Fruit fly (Drosophila melanogaster): ENCODE measurements around the gene Ets65A.
A peak's percentile ranks its signal among the peaks of the same experiment; 100 is the strongest.

Ets65A gene

DNA sequence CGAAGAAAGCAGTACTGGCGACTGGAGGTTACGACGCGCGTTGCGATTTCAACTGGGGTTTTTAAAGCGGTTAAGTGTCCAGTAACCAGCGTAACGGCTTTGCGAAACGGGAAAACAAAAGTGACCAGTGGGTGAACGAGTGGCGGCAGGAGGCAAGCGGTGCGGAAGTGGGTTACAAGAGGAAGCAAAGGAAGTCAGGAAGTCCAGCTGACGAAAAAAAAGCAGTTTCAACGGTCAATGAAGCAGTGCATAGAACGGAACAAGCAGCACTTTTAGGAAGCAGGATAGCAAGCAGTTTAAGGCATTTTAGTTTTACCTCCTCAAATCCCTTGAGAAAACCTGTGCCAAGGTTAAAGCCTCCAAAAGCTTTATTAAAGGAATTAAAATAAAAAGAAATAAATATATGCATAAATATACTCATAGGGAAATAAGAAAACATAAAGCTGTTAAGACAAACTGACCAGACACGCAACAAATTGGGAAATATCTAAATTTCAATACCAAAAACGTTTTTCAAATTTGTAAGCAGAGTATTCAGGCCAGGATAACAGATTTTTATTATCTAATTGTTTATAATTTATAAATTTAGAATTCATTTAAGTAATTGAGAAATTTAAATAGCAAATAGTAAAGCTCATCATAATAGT lies 38.2 kb upstream of the Ets65A start, which contains the start of gene CG6592 (continued):
- TF ChIP-seq nau (GFP tag; optimal IDR thresholded peaks at IDR 0.05) (no peak), lab (GFP tag; optimal IDR thresholded peaks at IDR 0.05) (no peak), Lim3 (GFP tag; IDR thresholded peaks at IDR 0.05) (no peak), cato (GFP tag; optimal IDR thresholded peaks at IDR 0.05; ENCODE audit: borderline replicate concordance) (no peak), Ets65A (GFP tag) (peak; percentile 98), Abd-B (GFP tag; optimal IDR thresholded peaks at IDR 0.05) (peak; percentile 24), ap (GFP tag; IDR thresholded peaks at IDR 0.05) (no peak), CG2875 (GFP tag; optimal IDR thresholded peaks at IDR 0.05) (peak; percentile 19), ranshi (GFP tag; IDR thresholded peaks at IDR 0.05) (no peak), hbn (GFP tag; IDR thresholded peaks at IDR 0.05; ENCODE audit: partially characterized antibody) (no peak), CG7786 (GFP tag; optimal IDR thresholded peaks at IDR 0.05) (no peak), eve (GFP tag; optimal IDR thresholded peaks at IDR 0.05) (no peak), zen (tag; optimal IDR thresholded peaks at IDR 0.05) (peak; percentile 80), az2 (GFP tag; optimal IDR thresholded peaks at IDR 0.05) (peak; percentile 17), Antp (GFP tag; optimal IDR thresholded peaks at IDR 0.05) (no peak), shn (GFP tag; optimal IDR thresholded peaks at IDR 0.05) (peak; percentile 32), rib (GFP tag; IDR thresholded peaks at IDR 0.05) (no peak), p53 (GFP tag; optimal IDR thresholded peaks at IDR 0.05) (no peak), Chrac-16 (GFP tag; optimal IDR thresholded peaks at IDR 0.05) (peak; percentile 37), CG9817 (tag; optimal IDR thresholded peaks at IDR 0.05) (peak; percentile 12), CG32532 (GFP tag; IDR thresholded peaks at IDR 0.05) (no peak), Blimp-1 (GFP tag; optimal IDR thresholded peaks at IDR 0.05) (no peak), so (GFP tag; IDR thresholded peaks at IDR 0.05) (0 out of 3 replicates have a peak, but pooled peaks have one; percentile 25), CG2678 (tag; optimal IDR thresholded peaks at IDR 0.05) (no peak), emc (GFP tag; optimal IDR thresholded peaks at IDR 0.05) (no peak), CG31441 (GFP tag; IDR thresholded peaks at IDR 0.05) (0 out of 2 replicates have a peak, but pooled peaks have one; percentile 40), wdn (GFP tag; IDR thresholded peaks at IDR 0.05) (no peak), zfh1 (GFP tag; IDR thresholded peaks at IDR 0.05) (peak; percentile 61; the same call in 1 of the 3 replicates), jing (GFP tag; optimal IDR thresholded peaks at IDR 0.05) (peak; percentile 5), Hr51 (GFP tag; optimal IDR thresholded peaks at IDR 0.05) (peak in 1 of 2 experiments; percentile 14), h (optimal IDR thresholded peaks at IDR 0.05) (no peak), prd (optimal IDR thresholded peaks at IDR 0.05) (no peak), prd (GFP tag; IDR thresholded peaks at IDR 0.05) (peak; percentile 76), repo (GFP tag; optimal IDR thresholded peaks at IDR 0.05) (no peak), CG12942 (GFP tag; optimal IDR thresholded peaks at IDR 0.05) (peak; percentile 14), Hr39 (optimal IDR thresholded peaks at IDR 0.05) (no peak), CG43689 (GFP tag; IDR thresholded peaks at IDR 0.05) (no peak), sd (tag; optimal IDR thresholded peaks at IDR 0.05) (no peak), insv (GFP tag; optimal IDR thresholded peaks at IDR 0.05) (peak in 1 of 2 experiments; percentile 22), CG32767 (GFP tag; IDR thresholded peaks at IDR 0.05) (no peak), odd (GFP tag; optimal IDR thresholded peaks at IDR 0.05) (no peak), chinmo (GFP tag; IDR thresholded peaks at IDR 0.05; ENCODE audit: partially characterized antibody) (no peak), sisA (GFP tag; IDR thresholded peaks at IDR 0.05) (0 out of 2 replicates have a peak, but pooled peaks have one; percentile 7), dpn (GFP tag; optimal IDR thresholded peaks at IDR 0.05) (peak in 1 of 2 experiments; percentile 61), CG9215 (GFP tag; IDR thresholded peaks at IDR 0.05) (no peak), tgo (GFP tag; IDR thresholded peaks at IDR 0.05) (no peak), Hey (tag; optimal IDR thresholded peaks at IDR 0.05) (no peak), CG9876 (GFP tag; optimal IDR thresholded peaks at IDR 0.05) (peak; percentile 77), CG3995 (GFP tag; optimal IDR thresholded peaks at IDR 0.05) (no peak), twi (tag; optimal IDR thresholded peaks at IDR 0.05) (no peak), klu (GFP tag; IDR thresholded peaks at IDR 0.05) (no peak)
